Worm (Caenorhabditis elegans) whole organism, L3 larva: Measurements from ENCODE around the gene cap-1.

Experiments
- R02D3.7 ChIP-seq: fragments of 150-350 bp; optimal IDR thresholded peaks from 2 replicates; lab custom pipeline; 2014; ENCODE audit warnings: missing biosample characterization, missing genetic modification characterization
- aly-2 ChIP-seq: fragments of 150-350 bp; optimal IDR thresholded peaks from 2 replicates; lab custom pipeline; 2014; ENCODE audit warnings: missing biosample characterization, missing genetic modification characterization
- ama-1 ChIP-seq: fragments of 150-350 bp; optimal IDR thresholded peaks from 2 replicates; lab custom pipeline; 2018
- fkh-10 ChIP-seq: sonication (generic microtip); optimal IDR thresholded peaks from 2 replicates; lab custom pipeline; 2017; ENCODE audit warnings: missing biosample characterization, missing genetic modification reagents, missing genetic modification characterization

DNA sequence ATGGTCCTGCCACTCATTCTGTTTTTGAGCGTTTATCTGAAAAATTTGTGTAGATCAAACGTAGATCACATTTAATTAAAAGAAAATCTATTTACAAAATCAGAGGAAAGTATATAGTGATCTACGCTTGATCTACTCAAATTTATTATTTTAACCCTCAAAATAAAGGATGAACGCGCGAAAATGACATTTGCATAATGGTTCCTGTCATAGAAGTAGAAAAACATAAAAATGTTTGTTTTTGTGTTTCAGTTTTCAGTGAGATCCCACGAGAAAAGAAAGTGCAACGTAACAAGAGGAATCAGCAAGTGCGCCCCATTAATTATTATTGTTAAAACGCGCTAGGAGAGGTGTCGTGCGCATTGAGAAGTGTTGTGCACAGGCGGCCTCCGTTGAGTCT is 18.7 kb downstream of the cap-1 start:
- no peak for TF ChIP-seq aly-2 (tag; lab: Kevin White, UChicago)
- no peak for TF ChIP-seq fkh-10
- no peak for TF ChIP-seq R02D3.7 (tag; lab: Kevin White, UChicago)
- no peak for TF ChIP-seq ama-1 (lab: Kevin White, UChicago)
